Worm (Caenorhabditis elegans): ENCODE data around the gene Y39A1A.20.

ce11 chrIII:10740518-10740917 lies 40.2 kb upstream of the Y39A1A.20 start, which contains the start of gene K01G5.8:
- no peak for TF ChIP-seq nhr-11 (tag; optimal IDR thresholded peaks at IDR 0.05)
- TF ChIP-seq egl-27 (tag; optimal IDR thresholded peaks at IDR 0.05) = no peak
- TF ChIP-seq elt-2 (tag; optimal IDR thresholded peaks at IDR 0.05) = no peak
- no peak for TF ChIP-seq nhr-76 (tag; optimal IDR thresholded peaks at IDR 0.05)
- TF ChIP-seq zag-1 (tag; optimal IDR thresholded peaks at IDR 0.05) = no peak
- TF ChIP-seq pqm-1 (tag; optimal IDR thresholded peaks at IDR 0.05) = no peak
- TF ChIP-seq elt-1 (tag; optimal IDR thresholded peaks at IDR 0.05) = no peak
- no peak for TF ChIP-seq skn-1 (tag; optimal IDR thresholded peaks at IDR 0.05)
- TF ChIP-seq fkh-2 (tag; optimal IDR thresholded peaks at IDR 0.05) = no peak
- TF ChIP-seq unc-39 (tag; optimal IDR thresholded peaks at IDR 0.05) = no peak
- no peak for TF ChIP-seq fos-1 (tag; optimal IDR thresholded peaks at IDR 0.05)
- no peak for TF ChIP-seq eor-1 (tag; optimal IDR thresholded peaks at IDR 0.05)
- TF ChIP-seq snpc-4 (tag; optimal IDR thresholded peaks at IDR 0.05) = no peak
- no peak for TF ChIP-seq sea-2 (GFP tag; optimal IDR thresholded peaks at IDR 0.05)
